Fruit fly (Drosophila melanogaster): Measurements from ENCODE around the gene vls.

vls gene

dm6 chr2L:20065516-20065915 lies at the start of gene vls (continued):
- TF ChIP-seq knrl (GFP tag; IDR thresholded peaks at IDR 0.05; ENCODE audit: partially characterized antibody) (peak; percentile 73), Sry-δ (GFP tag; optimal IDR thresholded peaks at IDR 0.05) (peak; percentile 68), CG9876 (GFP tag; optimal IDR thresholded peaks at IDR 0.05) (no peak), ci (GFP tag; IDR thresholded peaks at IDR 0.05) (no peak), grn (GFP tag; optimal IDR thresholded peaks at IDR 0.05) (no peak), Trl (optimal IDR thresholded peaks at IDR 0.05) (no peak), Trl (GFP tag; optimal IDR thresholded peaks at IDR 0.05) (no peak), ro (GFP tag; IDR thresholded peaks at IDR 0.05) (no peak), wor (GFP tag; IDR thresholded peaks at IDR 0.05) (no peak), z (GFP tag; IDR thresholded peaks at IDR 0.05) (no peak), CG7963 (GFP tag; IDR thresholded peaks at IDR 0.05; ENCODE audit: partially characterized antibody) (peak; percentile 55; the same call in 1 of the 3 replicates), CG13775 (GFP tag; optimal IDR thresholded peaks at IDR 0.05) (no peak), dm (GFP tag; optimal IDR thresholded peaks at IDR 0.05) (no peak), schlank (tag; optimal IDR thresholded peaks at IDR 0.05) (no peak), CG8944 (GFP tag; optimal IDR thresholded peaks at IDR 0.05) (no peak), pzg (GFP tag; optimal IDR thresholded peaks at IDR 0.05) (peak; percentile 31), Elba2 (GFP tag; optimal IDR thresholded peaks at IDR 0.05) (no peak), gsb-n (tag; optimal IDR thresholded peaks at IDR 0.05) (no peak), CG17802 (tag; optimal IDR thresholded peaks at IDR 0.05) (no peak), bsh (GFP tag; optimal IDR thresholded peaks at IDR 0.05) (no peak), CG2120 (GFP tag; optimal IDR thresholded peaks at IDR 0.05) (no peak), CG10565 (GFP tag; optimal IDR thresholded peaks at IDR 0.05) (no peak), gsb (GFP tag; IDR thresholded peaks at IDR 0.05) (no peak), zen2 (GFP tag; IDR thresholded peaks at IDR 0.05; ENCODE audit: partially characterized antibody) (peak; percentile 81), fu2 (GFP tag; optimal IDR thresholded peaks at IDR 0.05) (no peak), Spps (tag; optimal IDR thresholded peaks at IDR 0.05) (no peak), CG12155 (GFP tag; optimal IDR thresholded peaks at IDR 0.05) (no peak), CG12744 (GFP tag; optimal IDR thresholded peaks at IDR 0.05) (no peak), GATAe (GFP tag; conservative IDR thresholded peaks at IDR 0.05) (no peak), Hmx (GFP tag; optimal IDR thresholded peaks at IDR 0.05) (no peak), BEAF-32 (GFP tag; optimal IDR thresholded peaks at IDR 0.05) (peak; percentile 73), Eip74EF (GFP tag; optimal IDR thresholded peaks at IDR 0.05) (no peak), CG13424 (tag; optimal IDR thresholded peaks at IDR 0.05) (no peak), sens (GFP tag) (peak; percentile 78), ash1 (GFP tag; optimal IDR thresholded peaks at IDR 0.05) (no peak), MBD-R2 (GFP tag; IDR thresholded peaks at IDR 0.05) (peak; percentile 81), CG4707 (GFP tag; optimal IDR thresholded peaks at IDR 0.05) (no peak), CG8290 (GFP tag; optimal IDR thresholded peaks at IDR 0.05) (no peak), CG8290 (tag; optimal IDR thresholded peaks at IDR 0.05) (no peak), Fer3 (tag; optimal IDR thresholded peaks at IDR 0.05) (no peak), CG14965 (GFP tag; optimal IDR thresholded peaks at IDR 0.05; ENCODE audit: borderline replicate concordance) (no peak), CG6175 (GFP tag; IDR thresholded peaks at IDR 0.05) (no peak), prd (optimal IDR thresholded peaks at IDR 0.05) (no peak), prd (GFP tag; IDR thresholded peaks at IDR 0.05) (no peak), jigr1 (GFP tag; IDR thresholded peaks at IDR 0.05) (no peak)

Data from whole organism, embryonic.